Worm (Caenorhabditis elegans): ENCODE measurements around the gene C31H1.5.

DNA sequence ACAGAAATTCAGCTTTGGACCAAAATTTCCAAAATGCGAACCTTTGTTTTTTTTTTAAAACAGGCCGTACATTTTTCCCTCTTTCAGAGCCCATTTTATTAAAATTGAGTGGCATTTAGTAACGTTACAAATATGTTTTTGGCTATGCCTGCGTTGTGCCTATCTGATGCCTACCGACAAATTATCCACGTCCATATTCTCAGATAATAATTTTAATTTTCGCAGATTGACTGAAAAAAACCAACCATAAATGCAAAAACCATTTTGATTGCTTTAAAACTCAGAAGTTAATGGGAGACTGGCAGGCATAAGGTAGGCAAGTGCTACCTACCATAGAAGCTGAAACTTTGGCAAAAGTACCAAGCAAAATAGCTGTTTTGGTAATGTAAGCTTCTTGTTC lies 35.9 kb downstream of the C31H1.5 start:
- TF ChIP-seq tab-1 (GFP tag; IDR thresholded peaks at IDR 0.05), result no peak
- TF ChIP-seq ztf-29 (GFP tag; IDR thresholded peaks at IDR 0.05), result no peak
- no peak for TF ChIP-seq med-1 (GFP tag; optimal IDR thresholded peaks at IDR 0.05; ENCODE audit: insufficient read depth)

Data from whole organism, midembryonic.